Fruit fly (Drosophila melanogaster) whole organism, embryonic: Measurements from ENCODE around the gene CG13138.

Experiments
- Abd-B ChIP-seq: fragments of 200-800 bp; sonication (Bioruptor generic); optimal IDR thresholded peaks from 2 replicates; lab custom pipeline; 2018; ENCODE audit warnings: missing biosample characterization, mild to moderate bottlenecking, missing genetic modification characterization, moderate library complexity
- CG1024 ChIP-seq: fragments of 200-800 bp; sonication (Bioruptor generic); IDR thresholded peaks from 2 replicates; pipeline ENCODE4 v1.3.6; 2022; ENCODE audit warnings: missing biosample characterization, missing genetic modification characterization
- CG11456 ChIP-seq: fragments of 200-800 bp; sonication (Bioruptor generic); IDR thresholded peaks from 3 replicates; pipeline ENCODE4 v1.3.6; 2022; ENCODE audit warnings: missing biosample characterization, missing genetic modification characterization
- CG11723 ChIP-seq: fragments of 200-800 bp; sonication (Bioruptor generic); optimal IDR thresholded peaks from 2 replicates; lab custom pipeline; 2017; ENCODE audit warnings: missing biosample characterization, mild to moderate bottlenecking, missing genetic modification characterization
- CG12659 ChIP-seq: fragments of 200-800 bp; sonication (Bioruptor generic); optimal IDR thresholded peaks from 3 replicates; lab custom pipeline; 2017; ENCODE audit warnings: mild to moderate bottlenecking, missing biosample characterization, missing genetic modification reagents, missing genetic modification characterization
- CG13775 ChIP-seq: fragments of 200-800 bp; sonication (Bioruptor generic); optimal IDR thresholded peaks from 3 replicates; lab custom pipeline; 2017; ENCODE audit warnings: missing biosample characterization, mild to moderate bottlenecking, missing genetic modification characterization
- CG14710 ChIP-seq: fragments of 200-800 bp; sonication (Bioruptor generic); optimal IDR thresholded peaks from 3 replicates; lab custom pipeline; 2019; ENCODE audit warnings: missing biosample characterization, mild to moderate bottlenecking, missing genetic modification characterization, moderate library complexity
- CG14860 ChIP-seq: fragments of 200-800 bp; sonication (Bioruptor generic); IDR thresholded peaks from 3 replicates; pipeline ENCODE4 v1.3.6; 2022; ENCODE audit warnings: missing biosample characterization, missing genetic modification characterization; ENCODE audit not compliant: partially characterized antibody
- CG15479 ChIP-seq: fragments of 200-800 bp; sonication (Bioruptor generic); optimal IDR thresholded peaks from 3 replicates; lab custom pipeline; 2019; ENCODE audit warnings: missing biosample characterization, mild to moderate bottlenecking, missing genetic modification characterization, moderate library complexity
- CG1603 ChIP-seq: fragments of 200-800 bp; sonication (Bioruptor generic); optimal IDR thresholded peaks from 2 replicates; lab custom pipeline; 2019; ENCODE audit warnings: missing biosample characterization, mild to moderate bottlenecking, missing genetic modification characterization, moderate library complexity
- CG17802 ChIP-seq: fragments of 200-800 bp; sonication (Bioruptor generic); optimal IDR thresholded peaks from 2 replicates; lab custom pipeline; 2018; ENCODE audit warnings: missing biosample characterization, mild to moderate bottlenecking, missing genetic modification characterization, moderate library complexity
- CG18011 ChIP-seq: fragments of 200-800 bp; sonication (Bioruptor generic); optimal IDR thresholded peaks from 2 replicates; lab custom pipeline; 2017; ENCODE audit warnings: missing biosample characterization, missing genetic modification characterization, mild to moderate bottlenecking, moderate library complexity, missing genotype
- CG18262 ChIP-seq: fragments of 200-800 bp; optimal IDR thresholded peaks from 3 replicates; lab custom pipeline; 2019; ENCODE audit warnings: missing biosample characterization, mild to moderate bottlenecking, missing genetic modification characterization, moderate library complexity
- CG6791 ChIP-seq: fragments of 200-800 bp; sonication (Bioruptor generic); IDR thresholded peaks from 3 replicates; pipeline ENCODE4 v1.3.6; 2022; ENCODE audit warnings: missing biosample characterization, missing genetic modification characterization; ENCODE audit not compliant: partially characterized antibody
- CG7271 ChIP-seq: fragments of 200-800 bp; sonication (Bioruptor generic); optimal IDR thresholded peaks from 2 replicates; lab custom pipeline; 2018; ENCODE audit warnings: missing biosample characterization, mild to moderate bottlenecking, missing genetic modification characterization, moderate library complexity
- CG8290 ChIP-seq, 3 experiments: fragments of 200-800 bp; sonication (Bioruptor generic); optimal IDR thresholded peaks; 2 replicates each; lab custom pipeline; 2016 to 2019; ENCODE audit warnings: missing biosample characterization in 3 of 3, missing genetic modification characterization in 3 of 3, mild to moderate bottlenecking in 2 of 3, moderate library complexity in 1 of 3
- CG8388 ChIP-seq: fragments of 200-800 bp; sonication (Bioruptor generic); optimal IDR thresholded peaks from 2 replicates; lab custom pipeline; 2019; ENCODE audit warnings: missing biosample characterization, mild to moderate bottlenecking, missing genetic modification characterization, moderate library complexity
- CG9437 ChIP-seq: fragments of 200-800 bp; sonication (Bioruptor generic); optimal IDR thresholded peaks from 2 replicates; lab custom pipeline; 2018; ENCODE audit warnings: missing biosample characterization, mild to moderate bottlenecking, missing genetic modification characterization
- CrebB ChIP-seq: fragments of 200-800 bp; sonication (Bioruptor generic); optimal IDR thresholded peaks from 3 replicates; lab custom pipeline; 2018; ENCODE audit warnings: missing biosample characterization, mild to moderate bottlenecking, missing genetic modification characterization
- Drgx ChIP-seq: fragments of 200-800 bp; sonication (Bioruptor generic); IDR thresholded peaks from 2 replicates; pipeline ENCODE4 v1.3.6; 2022; ENCODE audit warnings: missing biosample characterization, missing genetic modification characterization
- Fer1 ChIP-seq: fragments of 200-800 bp; sonication (Bioruptor generic); optimal IDR thresholded peaks from 2 replicates; lab custom pipeline; 2017; ENCODE audit warnings: missing biosample characterization, mild to moderate bottlenecking, missing genetic modification characterization
- Kr ChIP-seq: fragments of 200-800 bp; sonication (Bioruptor generic); optimal IDR thresholded peaks from 2 replicates; lab custom pipeline; 2017; ENCODE audit warnings: missing biosample characterization, mild to moderate bottlenecking, missing genetic modification characterization
- Lhr ChIP-seq: fragments of 200-800 bp; sonication (Bioruptor generic); optimal IDR thresholded peaks from 3 replicates; lab custom pipeline; 2017; ENCODE audit warnings: mild to moderate bottlenecking, missing biosample characterization, missing genetic modification reagents, missing genetic modification characterization
- Sry-δ ChIP-seq: fragments of 200-800 bp; sonication (Bioruptor generic); optimal IDR thresholded peaks from 2 replicates; lab custom pipeline; 2016; ENCODE audit warnings: missing biosample characterization, missing genetic modification characterization
- amos ChIP-seq: fragments of 200-800 bp; sonication (Bioruptor generic); IDR thresholded peaks from 2 replicates; pipeline ENCODE4 v1.3.6; 2022; ENCODE audit warnings: missing biosample characterization, missing genetic modification characterization; ENCODE audit not compliant: partially characterized antibody
- ara ChIP-seq: fragments of 200-800 bp; sonication (Bioruptor generic); IDR thresholded peaks from 2 replicates; pipeline ENCODE4 v1.3.6; 2022; ENCODE audit warnings: missing biosample characterization, missing genetic modification characterization
- cg ChIP-seq: fragments of 200-800 bp; sonication (Bioruptor generic); optimal IDR thresholded peaks from 3 replicates; lab custom pipeline; 2019; ENCODE audit warnings: missing biosample characterization, mild to moderate bottlenecking, missing genetic modification characterization, moderate library complexity
- chif ChIP-seq, 2 experiments: fragments of 200-800 bp; sonication (Bioruptor generic); optimal IDR thresholded peaks; 3 replicates each; lab custom pipeline; 2016; ENCODE audit warnings: missing biosample characterization in 2 of 2, missing genetic modification characterization in 2 of 2
- eve ChIP-seq, 2 experiments: fragments of >200 bp; optimal IDR thresholded peaks; 2 replicates each; lab custom pipeline; 2017; ENCODE audit warnings: missing biosample characterization in 2 of 2, missing genetic modification characterization in 2 of 2
- lola ChIP-seq, 3 experiments: fragments of >200 bp in 2 of 3; fragments of 200-800 bp in 1 of 3; sonication (Bioruptor generic) in 1 of 3; optimal IDR thresholded peaks; 2 replicates each; lab custom pipeline; 2017 to 2019; ENCODE audit warnings: missing biosample characterization in 3 of 3, missing genetic modification characterization in 3 of 3, mild to moderate bottlenecking in 1 of 3, moderate library complexity in 1 of 3
- lov ChIP-seq, 2 experiments: fragments of 200-800 bp in 1 of 2; fragments of >200 bp in 1 of 2; sonication (Bioruptor generic) in 1 of 2; IDR thresholded peaks in 1 of 2; optimal IDR thresholded peaks in 1 of 2; 2 replicates in 1 of 2; 3 replicates in 1 of 2; pipeline versions ENCODE4 v1.3.6 to Lab custom; 2017 to 2022; ENCODE audit warnings: missing biosample characterization in 1 of 2, missing genetic modification characterization in 1 of 2
- nmo ChIP-seq: fragments of 200-800 bp; sonication (Bioruptor generic); optimal IDR thresholded peaks from 2 replicates; lab custom pipeline; 2018; ENCODE audit warnings: missing biosample characterization, mild to moderate bottlenecking, missing genetic modification characterization, moderate library complexity
- otp ChIP-seq: fragments of 200-800 bp; sonication (Bioruptor generic); IDR thresholded peaks from 3 replicates; pipeline ENCODE4, ENCODE4 v1.3.6; 2022; ENCODE audit warnings: missing biosample characterization, missing genetic modification characterization
- pan ChIP-seq, 4 experiments: fragments of >200 bp in 3 of 4; fragments of 200-800 bp in 1 of 4; sonication (Bioruptor generic) in 1 of 4; optimal IDR thresholded peaks in 3 of 4; IDR thresholded peaks in 1 of 4; 2 replicates each; pipeline versions ENCODE4 v1.3.6 to Lab custom; 2017 to 2022; ENCODE audit warnings: missing biosample characterization in 2 of 4, missing genetic modification characterization in 2 of 4, mixed read lengths in 1 of 4
- pfk ChIP-seq: fragments of 200-800 bp; sonication (Bioruptor generic); optimal IDR thresholded peaks from 2 replicates; lab custom pipeline; 2018; ENCODE audit warnings: missing biosample characterization, mild to moderate bottlenecking, missing genetic modification characterization, moderate library complexity
- phol ChIP-seq: fragments of 200-800 bp; sonication (Bioruptor generic); optimal IDR thresholded peaks from 3 replicates; lab custom pipeline; 2018; ENCODE audit warnings: missing biosample characterization, mild to moderate bottlenecking, missing genetic modification characterization, moderate library complexity
- pita ChIP-seq: fragments of 200-800 bp; sonication (Bioruptor generic); optimal IDR thresholded peaks from 2 replicates; lab custom pipeline; 2017; ENCODE audit warnings: missing biosample characterization, mild to moderate bottlenecking, missing genetic modification characterization
- pzg ChIP-seq: fragments of 200-800 bp; sonication (Bioruptor generic); optimal IDR thresholded peaks from 3 replicates; lab custom pipeline; 2018; ENCODE audit warnings: missing biosample characterization, mild to moderate bottlenecking, missing genetic modification characterization, moderate library complexity
- row ChIP-seq: fragments of 200-800 bp; sonication (Bioruptor generic); IDR thresholded peaks from 3 replicates; pipeline ENCODE4 v1.3.6; 2022; ENCODE audit warnings: missing biosample characterization, missing genetic modification characterization
- sens ChIP-seq: fragments of 200-800 bp; sonication (Bioruptor generic); peaks from one replicate; lab custom pipeline; 2016; ENCODE audit warnings: missing biosample characterization, missing genetic modification characterization
- trem ChIP-seq: fragments of 200-800 bp; optimal IDR thresholded peaks from 3 replicates; lab custom pipeline; 2019; ENCODE audit warnings: missing biosample characterization, mild to moderate bottlenecking, missing genetic modification characterization, moderate library complexity
- tx ChIP-seq: fragments of 200-800 bp; sonication (Bioruptor generic); optimal IDR thresholded peaks from 2 replicates; lab custom pipeline; 2016; ENCODE audit warnings: missing biosample characterization, missing genetic modification characterization
- unpg ChIP-seq: fragments of 200-800 bp; sonication (Bioruptor generic); optimal IDR thresholded peaks from 3 replicates; lab custom pipeline; 2018; ENCODE audit warnings: missing biosample characterization, mild to moderate bottlenecking, missing genetic modification characterization, moderate library complexity
- zfh1 ChIP-seq: fragments of 200-800 bp; sonication (Bioruptor generic); IDR thresholded peaks from 3 replicates; pipeline ENCODE4 v1.3.6; 2022; ENCODE audit warnings: missing biosample characterization, missing genetic modification characterization

Gene CG13138

DNA sequence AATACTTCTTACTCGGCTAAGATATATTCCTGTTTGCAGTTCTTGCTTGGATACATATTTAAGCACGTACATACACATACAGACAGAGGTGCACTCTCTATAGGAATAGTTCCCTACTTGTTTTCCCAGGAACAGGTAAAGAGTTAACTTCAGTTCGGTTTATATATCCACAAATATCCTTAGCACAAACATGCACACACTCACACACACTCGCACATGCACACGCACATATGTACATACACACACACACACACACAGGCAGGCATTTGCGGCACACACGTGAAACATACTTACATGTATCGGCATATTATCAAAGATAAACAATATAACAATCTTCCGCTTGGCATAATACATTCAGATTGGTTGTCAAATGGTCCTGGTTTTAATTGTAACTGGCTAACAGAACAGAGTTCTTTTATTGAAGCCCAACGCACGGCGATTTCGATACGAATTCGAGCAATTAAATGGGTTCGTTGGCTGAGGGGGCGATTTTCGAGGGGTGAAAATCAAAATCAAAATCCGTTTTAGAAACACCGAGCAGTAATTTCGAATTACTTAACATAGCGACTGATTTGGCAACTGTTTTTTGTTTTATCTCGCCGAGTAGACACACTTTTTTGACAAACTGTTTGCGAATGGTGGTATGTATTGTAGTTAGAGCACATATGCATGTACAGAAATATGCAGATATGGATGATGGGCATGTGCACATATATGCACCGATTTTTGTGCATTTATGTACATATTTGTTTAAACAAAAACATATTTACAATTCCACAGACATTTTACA, 41.7 kb downstream of the CG13138 start:
- no peak for TF ChIP-seq unpg (GFP tag; lab: Kevin White, UChicago)
- peak; percentile 99 for TF ChIP-seq CG8388 (GFP tag; lab: Kevin White, UChicago)
- no peak for TF ChIP-seq pan (optimal IDR thresholded peaks at IDR 0.05; lab: Kevin White, UChicago)
- peak in 1 of 2 experiments; percentile 48 for TF ChIP-seq pan (GFP tag; optimal IDR thresholded peaks at IDR 0.05 in 1 of 2, IDR thresholded peaks at IDR 0.05 in 1 of 2)
- peak in 1 of 2 experiments; percentile 36 for TF ChIP-seq eve (GFP tag; optimal IDR thresholded peaks at IDR 0.05; lab: Kevin White, UChicago)
- TF ChIP-seq Drgx (GFP tag; lab: Robert Waterston, UW), result 0 out of 2 replicates have a peak, but pooled peaks have one; percentile 27
- peak in 1 of 3 experiments; percentile 44 for TF ChIP-seq lola (GFP tag; optimal IDR thresholded peaks at IDR 0.05; lab: Kevin White, UChicago)
- TF ChIP-seq lov (optimal IDR thresholded peaks at IDR 0.05; lab: Kevin White, UChicago), result peak; percentile 80
- TF ChIP-seq lov (GFP tag; IDR thresholded peaks at IDR 0.05; lab: Robert Waterston, UW), result no peak
- TF ChIP-seq CG15479, result peak; percentile 47
- peak; percentile 91 for TF ChIP-seq cg (GFP tag; lab: Kevin White, UChicago)
- peak; percentile 13; the same call in 1 of the 3 replicates for TF ChIP-seq zfh1 (GFP tag; lab: Robert Waterston, UW)
- no peak for TF ChIP-seq amos (GFP tag; lab: Robert Waterston, UW)
- TF ChIP-seq tx, result no peak
- TF ChIP-seq Kr (GFP tag; lab: Kevin White, UChicago), result peak; percentile 68
- TF ChIP-seq sens, result peak; percentile 49
- no peak for TF ChIP-seq ara (GFP tag; lab: Robert Waterston, UW)

DNA sequence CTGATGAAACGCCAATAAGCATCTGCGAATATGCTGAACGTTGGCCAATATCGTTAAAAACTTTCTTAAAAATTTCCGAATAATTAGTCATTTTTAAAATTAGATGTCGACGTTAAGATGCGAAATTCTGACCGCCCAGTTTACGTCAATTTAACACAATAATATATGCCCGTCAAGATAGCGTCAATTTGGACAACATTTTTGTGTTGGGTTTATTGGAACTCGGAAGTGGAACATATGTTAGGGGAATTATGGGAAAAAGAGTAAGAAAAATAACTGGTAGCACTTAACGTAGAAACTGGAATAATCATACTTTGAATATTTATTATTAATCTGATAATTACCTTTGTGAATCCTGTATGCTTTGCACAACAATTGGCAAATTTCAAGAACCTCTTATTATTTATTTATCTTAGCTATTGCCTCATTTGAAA, 46.1 kb downstream of the CG13138 start, which contains the start of gene CG5676:
CG5676 (minus strand) TSS at position 167 of the 434 bp plus-strand sequence.
- TF ChIP-seq nmo, result peak; percentile 39
- TF ChIP-seq trem, result peak; percentile 31
- TF ChIP-seq Fer1, result peak; percentile 19
- TF ChIP-seq otp (GFP tag; lab: Robert Waterston, UW), result no peak
- peak; percentile 44 for TF ChIP-seq CG14710 (tag; lab: Kevin White, UChicago)
- TF ChIP-seq CG8290 (GFP tag; optimal IDR thresholded peaks at IDR 0.05; lab: Kevin White, UChicago), result peak; percentile 14
- no peak for TF ChIP-seq CG8290 (tag; optimal IDR thresholded peaks at IDR 0.05; lab: Kevin White, UChicago)
- no peak for TF ChIP-seq CG13775 (GFP tag; lab: Kevin White, UChicago)
- TF ChIP-seq CG17802 (tag; lab: Kevin White, UChicago), result peak; percentile 86
- TF ChIP-seq CG18011 (GFP tag; lab: Kevin White, UChicago), result no peak
- no peak for TF ChIP-seq CG11456 (GFP tag; lab: Robert Waterston, UW)
- no peak for TF ChIP-seq Abd-B (GFP tag; lab: Kevin White, UChicago)
- peak; percentile 26 for TF ChIP-seq phol (tag; lab: Kevin White, UChicago)
- TF ChIP-seq CG7271 (tag; lab: Kevin White, UChicago), result peak; percentile 23
- TF ChIP-seq CG1024 (GFP tag; lab: Robert Waterston, UW), result peak; percentile 90
- peak; percentile 100 for TF ChIP-seq CG1603 (tag; lab: Kevin White, UChicago)
- TF ChIP-seq cg (GFP tag; lab: Kevin White, UChicago), result peak; percentile 5
- peak; percentile 54 for TF ChIP-seq CG9437
- TF ChIP-seq pita (GFP tag; lab: Kevin White, UChicago), result no peak
- peak; percentile 57 for TF ChIP-seq CG12659 (GFP tag; lab: Kevin White, UChicago)
- peak; percentile 20; the same call in 1 of the 3 replicates for TF ChIP-seq CG6791 (GFP tag; lab: Robert Waterston, UW)
- TF ChIP-seq CG14860 (GFP tag; lab: Robert Waterston, UW), result no peak
- TF ChIP-seq Lhr, result no peak
- TF ChIP-seq CG11723 (GFP tag; lab: Kevin White, UChicago), result peak; percentile 51
- TF ChIP-seq CrebB (tag; lab: Kevin White, UChicago), result no peak
- peak; percentile 97 for TF ChIP-seq pfk
- TF ChIP-seq CG18262, result peak; percentile 4
- peak; percentile 38 for TF ChIP-seq Sry-δ
- no peak for TF ChIP-seq zfh1 (GFP tag; lab: Robert Waterston, UW)
- TF ChIP-seq row (GFP tag; lab: Robert Waterston, UW), result peak; percentile 50; the same call in 1 of the 3 replicates
- no peak for TF ChIP-seq chif (GFP tag; optimal IDR thresholded peaks at IDR 0.05; lab: Kevin White, UChicago)
- peak; percentile 71 for TF ChIP-seq pzg (GFP tag; lab: Kevin White, UChicago)
